Worm (Caenorhabditis elegans): ENCODE data around the gene K06G5.3.

DNA sequence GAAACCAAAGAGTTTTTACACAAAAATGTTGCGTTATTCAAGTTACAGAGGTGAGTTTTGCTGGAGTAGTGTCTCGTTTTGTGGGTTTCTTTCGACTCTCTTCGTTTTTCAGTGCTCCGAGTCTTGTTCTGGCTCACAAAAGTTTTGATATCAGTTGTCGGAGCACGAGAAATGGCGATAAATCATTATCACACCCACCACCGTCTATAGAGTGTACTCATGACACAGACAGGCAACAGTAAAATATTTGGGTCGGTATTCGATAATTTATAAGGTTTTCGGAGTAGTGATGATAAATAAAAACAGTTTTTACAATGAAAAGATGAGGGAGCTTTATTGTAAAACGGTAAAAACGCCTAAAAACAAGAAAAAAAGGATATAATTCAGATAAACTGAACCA lies 15.1 kb downstream of the K06G5.3 start, which contains the start of gene ceh-37:
- TF ChIP-seq nhr-25 (tag; optimal IDR thresholded peaks at IDR 0.05), result no peak
- TF ChIP-seq skn-1 (tag; optimal IDR thresholded peaks at IDR 0.05), result no peak
- TF ChIP-seq ceh-82 (tag; optimal IDR thresholded peaks at IDR 0.05), result no peak
- TF ChIP-seq lin-39 (tag; optimal IDR thresholded peaks at IDR 0.05), result no peak
- TF ChIP-seq lsy-2 (tag; optimal IDR thresholded peaks at IDR 0.05), result no peak

All from whole organism, L2 larva.